Worm (Caenorhabditis elegans): ENCODE measurements around the gene pks-1.
A peak's percentile ranks its signal among the peaks of the same experiment; 100 is the strongest.

DNA sequence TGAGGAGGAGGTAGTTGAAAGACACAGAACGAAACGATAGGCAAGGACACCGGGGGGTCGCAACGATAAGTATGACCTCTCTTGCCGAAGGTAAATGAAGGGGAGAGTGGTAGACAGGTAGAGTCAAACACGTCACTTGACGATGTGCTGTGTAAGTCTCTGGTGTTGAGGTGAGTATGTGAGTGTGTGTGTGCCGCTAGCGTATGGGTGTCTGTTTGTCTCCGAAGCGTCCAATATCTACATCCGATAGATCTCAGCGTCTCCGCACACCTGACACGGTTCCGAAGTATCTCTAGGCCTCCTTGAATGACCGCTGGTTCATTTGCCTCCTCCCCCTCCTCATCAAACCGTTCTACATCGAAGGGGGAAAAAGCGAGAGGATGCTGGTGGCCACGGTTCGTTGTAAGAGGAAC lies 61.6 kb downstream of the pks-1 start:
- peak; percentile 72 for TF ChIP-seq tbx-2 (tag; optimal IDR thresholded peaks at IDR 0.05)
- TF ChIP-seq unc-130 (tag; optimal IDR thresholded peaks at IDR 0.05), result peak; percentile 82
- TF ChIP-seq nhr-76 (tag; optimal IDR thresholded peaks at IDR 0.05), result peak; percentile 62
- TF ChIP-seq hpl-2 (GFP tag; optimal IDR thresholded peaks at IDR 0.05), result no peak
- no peak for TF ChIP-seq zag-1 (tag; optimal IDR thresholded peaks at IDR 0.05)
- no peak for TF ChIP-seq mef-2 (tag; optimal IDR thresholded peaks at IDR 0.05)

All from whole organism, L1 larva.